Worm (Caenorhabditis elegans): Measurements from ENCODE around the gene Y56A3A.6.

Gene Y56A3A.6

DNA sequence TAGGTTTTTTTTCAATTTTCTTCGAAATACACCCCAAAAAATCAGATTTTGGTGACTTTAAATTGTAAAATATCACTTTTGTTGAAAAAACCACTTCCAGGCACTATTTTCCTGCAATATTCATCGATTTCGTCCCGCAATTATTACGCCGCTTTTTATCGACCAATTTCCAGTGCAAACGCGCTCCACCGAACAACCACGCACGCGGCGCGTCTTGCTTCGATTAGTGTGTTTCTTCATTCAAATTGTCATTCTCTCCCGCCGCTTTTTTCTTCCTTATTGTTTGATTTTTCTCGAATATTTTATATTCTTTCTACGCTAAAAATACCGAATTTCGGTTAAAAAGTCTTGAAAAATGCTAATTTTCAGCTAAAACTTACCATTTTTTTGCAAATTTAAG is 52.9 kb downstream of the Y56A3A.6 start:
- no peak for TF ChIP-seq lin-11 (tag; optimal IDR thresholded peaks at IDR 0.05)
- no peak for TF ChIP-seq T23F11.4 (GFP tag; optimal IDR thresholded peaks at IDR 0.05)
- TF ChIP-seq ceh-48 (tag; optimal IDR thresholded peaks at IDR 0.05) = peak; percentile 98
- no peak for TF ChIP-seq che-1 (tag; optimal IDR thresholded peaks at IDR 0.05)
- no peak for TF ChIP-seq pqm-1 (tag; optimal IDR thresholded peaks at IDR 0.05)
- TF ChIP-seq ceh-2 (tag; optimal IDR thresholded peaks at IDR 0.05) = peak; percentile 26
- peak; percentile 34 for TF ChIP-seq ttx-3 (tag; optimal IDR thresholded peaks at IDR 0.05)
- peak; percentile 81 for TF ChIP-seq nfya-1 (tag; optimal IDR thresholded peaks at IDR 0.05)
- no peak for TF ChIP-seq ahr-1 (tag; optimal IDR thresholded peaks at IDR 0.05)
- TF ChIP-seq lim-6 (tag; optimal IDR thresholded peaks at IDR 0.05) = no peak
- peak; percentile 83 for TF ChIP-seq hlh-30 (tag; optimal IDR thresholded peaks at IDR 0.05; ENCODE audit: insufficient read depth)
- no peak for TF ChIP-seq C38D4.7 (GFP tag; optimal IDR thresholded peaks at IDR 0.05)
- peak; percentile 39 for TF ChIP-seq tbx-2 (tag; optimal IDR thresholded peaks at IDR 0.05)
- peak; percentile 34 for TF ChIP-seq ceh-18 (tag; optimal IDR thresholded peaks at IDR 0.05)
- TF ChIP-seq ceh-19 (GFP tag; optimal IDR thresholded peaks at IDR 0.05) = no peak
- peak; percentile 30 for TF ChIP-seq dve-1 (tag; optimal IDR thresholded peaks at IDR 0.05)
- TF ChIP-seq ztf-16 (tag; optimal IDR thresholded peaks at IDR 0.05) = no peak
- no peak for TF ChIP-seq ceh-30 (tag; optimal IDR thresholded peaks at IDR 0.05)
- no peak for TF ChIP-seq pha-4 (tag; optimal IDR thresholded peaks at IDR 0.05)
- peak; percentile 80 for TF ChIP-seq ceh-31 (tag; optimal IDR thresholded peaks at IDR 0.05)
- no peak for TF ChIP-seq hlh-15 (tag; optimal IDR thresholded peaks at IDR 0.05)
- TF ChIP-seq ceh-34 (tag; optimal IDR thresholded peaks at IDR 0.05) = peak; percentile 23
- TF ChIP-seq hlh-13 (GFP tag; optimal IDR thresholded peaks at IDR 0.05) = no peak
- TF ChIP-seq rnt-1 (tag; optimal IDR thresholded peaks at IDR 0.05) = peak; percentile 48
- TF ChIP-seq pax-1 (tag; optimal IDR thresholded peaks at IDR 0.05) = peak; percentile 51
- no peak for TF ChIP-seq npax-4 (tag; optimal IDR thresholded peaks at IDR 0.05)
- TF ChIP-seq mec-3 (tag; optimal IDR thresholded peaks at IDR 0.05; ENCODE audit: borderline replicate concordance) = no peak
- peak; percentile 35 for TF ChIP-seq ets-4 (tag; optimal IDR thresholded peaks at IDR 0.05)
- TF ChIP-seq unc-42 (tag; optimal IDR thresholded peaks at IDR 0.05) = peak; percentile 58
- TF ChIP-seq C08G9.2 (tag; optimal IDR thresholded peaks at IDR 0.05) = peak; percentile 3
- TF ChIP-seq Y22D7AL.16 (tag; optimal IDR thresholded peaks at IDR 0.05) = no peak
- peak; percentile 40 for TF ChIP-seq unc-55 (GFP tag; optimal IDR thresholded peaks at IDR 0.05)
- no peak for TF ChIP-seq ceh-24 (tag; optimal IDR thresholded peaks at IDR 0.05)

DNA sequence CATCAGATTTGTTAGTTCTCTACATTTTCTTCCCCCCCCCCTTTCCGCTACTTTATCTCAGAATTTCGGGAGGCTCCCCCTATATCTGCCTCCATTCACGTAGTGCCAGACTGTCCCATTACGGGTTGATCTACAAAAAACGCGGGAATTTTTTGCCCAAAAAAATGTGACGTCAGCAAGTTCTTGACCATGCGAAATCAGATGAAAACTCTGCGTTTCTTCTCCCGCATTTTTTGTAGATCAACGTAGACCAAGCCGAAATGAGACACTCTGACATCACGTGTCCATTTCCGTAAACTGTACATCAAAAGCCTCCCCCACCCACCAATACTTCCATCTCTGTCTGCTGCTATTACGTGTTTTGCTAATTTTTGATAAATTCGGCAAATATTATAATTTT is 54.0 kb downstream of the Y56A3A.6 start:
- no peak for TF ChIP-seq fkh-10 (GFP tag; optimal IDR thresholded peaks at IDR 0.05)
- no peak for TF ChIP-seq tbx-7 (tag; optimal IDR thresholded peaks at IDR 0.05)
- TF ChIP-seq rnt-1 (tag; optimal IDR thresholded peaks at IDR 0.05) = no peak
- no peak for TF ChIP-seq dve-1 (tag; optimal IDR thresholded peaks at IDR 0.05)
- no peak for TF ChIP-seq ceh-9 (tag; optimal IDR thresholded peaks at IDR 0.05)
- TF ChIP-seq lin-11 (tag; optimal IDR thresholded peaks at IDR 0.05) = no peak
- no peak for TF ChIP-seq syd-9 (tag; optimal IDR thresholded peaks at IDR 0.05)
- no peak for TF ChIP-seq ceh-18 (tag; optimal IDR thresholded peaks at IDR 0.05)
- no peak for TF ChIP-seq ets-4 (tag; optimal IDR thresholded peaks at IDR 0.05)
- TF ChIP-seq ahr-1 (tag; optimal IDR thresholded peaks at IDR 0.05) = no peak
- TF ChIP-seq unc-3 (GFP tag; conservative IDR thresholded peaks at IDR 0.05) = no peak
- TF ChIP-seq unc-3 (tag; optimal IDR thresholded peaks at IDR 0.05) = no peak
- no peak for TF ChIP-seq fax-1 (tag; optimal IDR thresholded peaks at IDR 0.05)
- TF ChIP-seq ceh-14 (tag; optimal IDR thresholded peaks at IDR 0.05) = no peak
- TF ChIP-seq T23F11.4 (GFP tag; optimal IDR thresholded peaks at IDR 0.05) = no peak
- no peak for TF ChIP-seq ztf-16 (tag; optimal IDR thresholded peaks at IDR 0.05)
- no peak for TF ChIP-seq ttx-3 (tag; optimal IDR thresholded peaks at IDR 0.05)
- TF ChIP-seq ceh-45 (GFP tag; IDR thresholded peaks at IDR 0.05) = no peak
- TF ChIP-seq sdc-2 (tag; optimal IDR thresholded peaks at IDR 0.05) = no peak
- TF ChIP-seq ceh-19 (GFP tag; optimal IDR thresholded peaks at IDR 0.05) = no peak
